Fruit fly (Drosophila melanogaster) whole organism, embryonic: ENCODE results near the gene CG7304.

Experiments
- Abd-B ChIP-seq: fragments of 200-800 bp; sonication (Bioruptor generic); optimal IDR thresholded peaks from 2 replicates; lab custom pipeline; 2018; ENCODE audit warnings: missing biosample characterization, mild to moderate bottlenecking, missing genetic modification characterization, moderate library complexity
- CG10959 ChIP-seq: fragments of 200-800 bp; sonication (Bioruptor generic); IDR thresholded peaks from 2 replicates; pipeline ENCODE4 v1.3.6; 2022; ENCODE audit warnings: missing biosample characterization, missing genetic modification characterization
- CG2678 ChIP-seq: fragments of 200-800 bp; sonication (Bioruptor generic); optimal IDR thresholded peaks from 3 replicates; lab custom pipeline; 2019; ENCODE audit warnings: missing biosample characterization, mild to moderate bottlenecking, missing genetic modification characterization, moderate library complexity
- CG30020 ChIP-seq: fragments of 200-800 bp; optimal IDR thresholded peaks from 2 replicates; lab custom pipeline; 2019; ENCODE audit warnings: missing biosample characterization, mild to moderate bottlenecking, missing genetic modification characterization, moderate library complexity
- Gug ChIP-seq: fragments of 200-800 bp; sonication (Bioruptor generic); IDR thresholded peaks from 4 replicates; pipeline ENCODE4 v1.3.6; 2022; ENCODE audit warnings: missing biosample characterization, missing genetic modification characterization
- ftz-f1 ChIP-seq: fragments of 200-800 bp; sonication (Bioruptor generic); optimal IDR thresholded peaks from 2 replicates; lab custom pipeline; 2016; ENCODE audit warnings: missing biosample characterization, missing genetic modification characterization

DNA sequence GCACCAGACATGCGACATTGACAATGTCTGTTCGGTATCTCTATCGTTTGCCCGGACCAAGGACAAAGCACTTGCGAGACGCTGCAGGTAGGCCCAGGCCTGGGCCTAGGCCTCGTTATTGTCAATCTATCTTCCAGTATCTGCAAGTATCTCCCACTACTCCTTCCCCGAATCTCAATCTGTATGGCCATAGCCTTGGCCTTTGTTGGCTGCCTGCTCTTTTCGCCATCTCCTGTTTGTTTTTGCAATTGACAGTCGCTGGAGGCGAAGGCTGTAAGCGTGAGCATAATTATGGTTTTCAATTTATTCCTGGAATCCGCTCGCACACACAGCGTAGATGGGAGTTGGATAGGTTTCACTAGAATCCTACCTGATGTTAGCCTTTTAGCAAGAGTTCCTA lies 32.5 kb downstream of the CG7304 start:
- TF ChIP-seq CG2678 (tag; lab: Kevin White, UChicago) (no peak), Gug (GFP tag; lab: Robert Waterston, UW) (no peak), CG10959 (no peak), Abd-B (no peak), ftz-f1 (GFP tag; lab: Kevin White, UChicago) (no peak), CG30020 (tag; lab: Kevin White, UChicago) (no peak)
